Fruit fly (Drosophila melanogaster): ENCODE results near the gene CG4496.

Gene CG4496

DNA sequence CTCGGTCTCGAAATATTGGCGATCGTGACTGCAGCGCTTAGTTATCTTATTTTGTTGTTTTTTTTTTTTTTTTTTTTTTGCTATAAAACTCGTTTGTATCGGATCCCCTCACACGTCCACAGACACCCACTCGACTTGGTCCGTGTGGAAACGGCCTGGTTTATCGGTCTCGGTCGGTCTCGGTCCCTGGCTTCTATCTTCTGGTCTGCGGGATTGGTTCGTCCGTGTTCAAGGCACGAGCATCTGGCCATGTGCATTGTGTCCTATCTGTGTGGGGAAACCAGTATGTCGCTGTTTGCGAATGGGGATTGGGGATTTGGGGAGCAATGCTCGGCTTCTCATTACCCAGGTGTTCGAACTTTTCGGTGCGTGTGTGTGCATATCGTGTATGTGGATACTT, at the start of gene CG4496 (continued):
- TF ChIP-seq eg (GFP tag; IDR thresholded peaks at IDR 0.05): peak; percentile 37; the same call in 1 of the 3 replicates
- TF ChIP-seq Sox14 (GFP tag; optimal IDR thresholded peaks at IDR 0.05): peak; percentile 18
- TF ChIP-seq Hr38 (GFP tag; optimal IDR thresholded peaks at IDR 0.05): no peak
- TF ChIP-seq Hr39 (GFP tag; optimal IDR thresholded peaks at IDR 0.05): no peak
- no peak for TF ChIP-seq Sox15 (GFP tag; optimal IDR thresholded peaks at IDR 0.05)
- TF ChIP-seq dsx (GFP tag; optimal IDR thresholded peaks at IDR 0.05; ENCODE audit: poor library complexity, severe bottlenecking): peak; percentile 61
- no peak for TF ChIP-seq CG11762 (GFP tag; optimal IDR thresholded peaks at IDR 0.05; ENCODE audit: insufficient read depth)

dm6 chr2L:7239310-7239709, 49.5 kb upstream of the CG4496 start:
- TF ChIP-seq Smox (GFP tag; optimal IDR thresholded peaks at IDR 0.05) (no peak), Sox102F (GFP tag; optimal IDR thresholded peaks at IDR 0.05) (peak; percentile 30), fkh (GFP tag; optimal IDR thresholded peaks at IDR 0.05) (peak; percentile 95), CG8319 (GFP tag; optimal IDR thresholded peaks at IDR 0.05) (no peak), Ets96B (tag; optimal IDR thresholded peaks at IDR 0.05) (no peak), net (GFP tag; optimal IDR thresholded peaks at IDR 0.05) (no peak), dac (GFP tag; optimal IDR thresholded peaks at IDR 0.05) (no peak), ss (GFP tag; optimal IDR thresholded peaks at IDR 0.05) (no peak), spab (GFP tag; optimal IDR thresholded peaks at IDR 0.05) (no peak), vri (GFP tag; optimal IDR thresholded peaks at IDR 0.05) (peak; percentile 87), CG15336 (GFP tag; IDR thresholded peaks at IDR 0.05) (no peak), Met (GFP tag; optimal IDR thresholded peaks at IDR 0.05) (peak; percentile 16), CG6276 (GFP tag; optimal IDR thresholded peaks at IDR 0.05) (no peak), CG32006 (GFP tag; optimal IDR thresholded peaks at IDR 0.05) (no peak), CG31627 (GFP tag; optimal IDR thresholded peaks at IDR 0.05) (no peak), svp (GFP tag) (peak; percentile 55), CG4318 (GFP tag; optimal IDR thresholded peaks at IDR 0.05) (no peak), acj6 (GFP tag; optimal IDR thresholded peaks at IDR 0.05) (no peak), CG10669 (GFP tag; optimal IDR thresholded peaks at IDR 0.05) (no peak), Eip93F (GFP tag; optimal IDR thresholded peaks at IDR 0.05) (no peak), esn (GFP tag; optimal IDR thresholded peaks at IDR 0.05) (peak; percentile 9), topi (GFP tag; optimal IDR thresholded peaks at IDR 0.05) (peak; percentile 17), CG6163 (GFP tag; IDR thresholded peaks at IDR 0.05) (no peak), Gug (GFP tag; IDR thresholded peaks at IDR 0.05) (no peak), CG6854 (GFP tag; optimal IDR thresholded peaks at IDR 0.05) (no peak), Sox14 (GFP tag; optimal IDR thresholded peaks at IDR 0.05) (no peak), CG6808 (GFP tag; optimal IDR thresholded peaks at IDR 0.05) (no peak), Eip78C (GFP tag) (no peak), pdm3 (GFP tag; optimal IDR thresholded peaks at IDR 0.05) (no peak)

DNA sequence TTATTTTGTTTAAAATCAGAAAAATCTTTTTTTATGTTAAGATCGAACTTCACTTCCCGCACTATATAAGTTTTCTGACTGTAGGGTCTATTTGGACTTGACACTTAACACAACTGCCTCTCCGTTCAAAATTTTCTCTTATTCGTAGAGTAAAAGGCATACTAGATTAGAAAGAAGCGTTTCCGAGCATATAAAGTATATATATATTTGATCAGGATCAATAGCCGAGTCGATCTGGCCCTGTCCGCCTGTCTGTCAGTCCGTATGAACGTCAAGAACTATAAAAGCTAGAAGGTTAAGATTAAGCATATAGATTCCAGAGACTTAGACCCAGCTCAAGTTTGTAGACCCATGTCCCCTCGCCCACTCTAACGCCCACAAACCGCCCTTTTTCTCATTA, 42.9 kb upstream of the CG4496 start, which contains the start of gene CG43800:
Gene CG43800, minus strand, starts transcription at position 101 of the 400 bp plus-strand sequence.
- TF ChIP-seq esn (GFP tag; optimal IDR thresholded peaks at IDR 0.05): no peak
- TF ChIP-seq Met (GFP tag; optimal IDR thresholded peaks at IDR 0.05): no peak
- TF ChIP-seq dsx (GFP tag; optimal IDR thresholded peaks at IDR 0.05; ENCODE audit: poor library complexity, severe bottlenecking): no peak
- TF ChIP-seq CG8119 (GFP tag; IDR thresholded peaks at IDR 0.05): no peak
- no peak for TF ChIP-seq CG31627 (GFP tag; optimal IDR thresholded peaks at IDR 0.05)
- no peak for TF ChIP-seq fkh (GFP tag; optimal IDR thresholded peaks at IDR 0.05)
- TF ChIP-seq CG4318 (GFP tag; optimal IDR thresholded peaks at IDR 0.05): no peak
- TF ChIP-seq Sox14 (GFP tag; optimal IDR thresholded peaks at IDR 0.05): no peak
- no peak for TF ChIP-seq CG11762 (GFP tag; optimal IDR thresholded peaks at IDR 0.05; ENCODE audit: insufficient read depth)
- no peak for TF ChIP-seq vri (GFP tag; optimal IDR thresholded peaks at IDR 0.05)
- no peak for TF ChIP-seq Sox15 (GFP tag; optimal IDR thresholded peaks at IDR 0.05)
- TF ChIP-seq CG6276 (GFP tag; optimal IDR thresholded peaks at IDR 0.05): no peak
- TF ChIP-seq Hr4 (GFP tag; optimal IDR thresholded peaks at IDR 0.05): no peak
